Fruit fly (Drosophila melanogaster) S2 (cell line): ENCODE data around the gene sif.

Source experiments
- CG8478 ChIP-seq: fragments of >200 bp; optimal IDR thresholded peaks from 2 replicates; lab custom pipeline; 2018
- CTCF ChIP-seq, 2 experiments: fragments of >200 bp; optimal IDR thresholded peaks; 2 replicates each; lab custom pipeline; 2018

DNA sequence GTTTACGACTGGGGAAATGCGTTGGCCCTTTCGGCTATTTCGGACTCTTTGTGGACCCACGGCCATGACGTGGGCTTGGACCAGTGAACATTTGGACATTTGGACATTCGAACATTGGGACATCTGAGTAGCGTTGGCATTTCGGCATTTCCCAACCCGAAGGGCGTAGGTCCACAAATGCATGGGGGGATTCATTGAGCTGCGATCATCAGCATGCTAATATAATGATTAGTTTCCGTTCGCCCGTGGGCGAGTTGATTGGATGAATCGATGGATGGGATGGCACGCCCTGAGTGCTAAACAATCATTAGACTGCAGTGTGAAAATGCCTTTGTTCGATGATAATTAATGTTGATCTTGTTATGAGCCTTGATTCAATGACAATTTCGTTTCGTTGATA lies 129.8 kb downstream of the sif start:
- TF ChIP-seq CTCF (optimal IDR thresholded peaks at IDR 0.05; lab: Kevin White, UChicago) (no peak), CG8478 (lab: Kevin White, UChicago) (no peak)
